Fruit fly (Drosophila melanogaster) whole organism, larva: Measurements from ENCODE around the gene CG14879.

Experiments used
- noc ChIP-seq: fragments of 200-800 bp; sonication (Bioruptor generic); optimal IDR thresholded peaks from 3 replicates; lab custom pipeline; 2019; ENCODE audit warnings: missing biosample characterization, mild to moderate bottlenecking, missing genetic modification characterization, moderate library complexity

The CG14879 gene

DNA sequence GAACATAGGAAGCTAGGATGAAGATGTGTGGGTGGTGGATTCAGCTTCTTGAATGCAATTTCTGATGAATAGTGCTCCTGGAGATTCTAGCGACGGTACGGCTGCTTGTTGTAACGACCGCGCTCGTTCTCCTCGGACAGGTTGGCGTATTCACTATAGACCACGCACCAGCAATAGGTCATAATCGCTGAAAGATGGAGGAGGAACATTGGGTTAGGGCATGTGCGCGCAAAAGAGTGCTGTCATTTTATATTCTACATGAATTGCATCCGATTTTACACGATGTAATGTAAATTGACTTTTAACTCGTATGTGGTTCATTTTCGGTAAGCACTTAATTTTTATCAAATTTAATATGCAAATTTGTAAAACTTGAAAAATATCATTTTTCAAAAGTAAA, 2.0 kb upstream of the CG14879 start:
- no peak for TF ChIP-seq noc (tag; lab: Kevin White, UChicago)

DNA sequence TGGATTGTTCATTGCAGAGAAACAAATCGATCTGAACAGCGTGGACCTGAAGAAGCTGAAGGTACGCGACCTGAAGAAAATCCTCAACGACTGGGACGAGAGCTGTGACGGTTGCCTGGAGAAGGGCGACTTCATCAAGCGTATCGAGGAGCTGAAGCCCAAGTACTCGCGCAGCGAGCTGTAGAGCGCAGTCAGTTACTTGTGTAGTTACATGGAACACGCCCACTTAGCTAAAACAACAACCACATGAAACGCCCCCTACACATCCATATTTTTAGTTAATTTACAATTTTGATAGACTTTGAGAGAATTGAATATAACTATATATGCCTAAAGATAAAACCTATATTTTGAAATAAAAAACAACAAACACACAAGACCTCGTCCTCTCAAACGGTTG, 1.4 kb upstream of the CG14879 start:
- no peak for TF ChIP-seq noc (tag; lab: Kevin White, UChicago)

DNA sequence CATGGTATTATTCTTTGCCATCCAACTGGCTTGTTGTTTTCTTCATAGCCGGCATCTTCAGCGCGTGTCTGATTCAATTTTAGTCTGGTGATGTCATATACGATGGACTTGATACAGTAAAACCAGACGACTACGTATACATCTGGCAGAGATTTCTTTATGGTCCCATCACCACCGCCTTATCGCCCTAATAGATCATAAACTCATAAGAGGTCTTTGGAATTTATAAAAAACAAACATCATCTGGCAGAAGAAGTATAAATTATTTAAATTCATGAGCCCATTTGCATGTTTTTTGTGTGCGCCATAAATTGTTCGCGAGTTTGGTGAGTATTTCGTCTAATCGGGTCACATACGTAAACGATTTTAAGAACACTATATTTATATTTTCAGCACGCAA, 737 bp downstream of the CG14879 start:
- no peak for TF ChIP-seq noc (tag; lab: Kevin White, UChicago)

dm6 chr3R:16347626-16348264, 1.3 kb downstream of the CG14879 start:
- peak; percentile 44 for TF ChIP-seq noc (tag; lab: Kevin White, UChicago)

- TF ChIP-seq noc (tag; lab: Kevin White, UChicago), result peak; percentile 86
Measured at dm6 chr3R:16341817-16342374, 7.1 kb downstream of the CG14879 start, which contains the start of the genes SF2 and pad. SF2 (minus strand) TSS chr3R:16341988. pad (plus strand) TSS chr3R:16342318.

dm6 chr3R:16340610-16341009, 8.4 kb downstream of the CG14879 start:
- no peak for TF ChIP-seq noc (tag; lab: Kevin White, UChicago)

- no peak for TF ChIP-seq noc (tag; lab: Kevin White, UChicago)
Measured at dm6 chr3R:16339475-16339874, 9.6 kb downstream of the CG14879 start, which contains the start of gene Sulf1. Sulf1 (minus strand) TSS chr3R:16339575.

DNA sequence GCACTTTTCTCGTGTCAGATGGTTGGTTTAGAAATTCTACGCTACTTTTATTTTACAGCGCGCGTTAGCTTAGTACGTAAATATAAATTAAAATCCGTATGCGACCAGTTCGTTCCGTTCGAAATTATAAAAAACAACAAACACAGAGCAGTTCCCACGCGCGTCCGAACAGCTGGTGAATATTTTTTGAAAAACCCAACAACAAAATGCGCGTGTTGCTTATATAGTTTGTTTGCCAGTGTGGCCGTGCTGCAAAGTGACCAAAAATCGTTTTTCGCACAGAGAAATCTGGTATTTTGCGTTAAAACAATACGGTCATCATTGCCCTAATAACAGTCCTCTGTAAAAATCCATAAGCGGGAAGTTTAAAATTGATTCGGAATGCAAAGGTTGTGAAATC, 10.7 kb downstream of the CG14879 start:
- TF ChIP-seq noc (tag; lab: Kevin White, UChicago), result no peak

dm6 chr3R:16337863-16338262, 11.2 kb downstream of the CG14879 start:
- TF ChIP-seq noc (tag; lab: Kevin White, UChicago), result no peak

DNA sequence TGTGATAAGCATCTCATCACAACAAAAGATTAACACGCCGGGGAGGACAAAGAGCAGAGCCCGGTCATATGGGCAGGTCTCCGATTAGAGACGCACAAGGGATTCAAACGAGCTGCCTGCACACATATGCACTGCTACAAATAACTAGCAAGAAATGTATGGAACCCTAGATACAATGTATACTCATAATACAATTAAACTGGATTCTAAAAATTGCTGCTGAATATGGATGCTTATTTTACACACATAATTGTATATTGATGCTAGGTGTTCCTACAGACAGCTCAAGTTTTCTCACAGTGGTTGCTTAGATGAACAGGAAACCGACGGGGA, 12.0 kb downstream of the CG14879 start:
- TF ChIP-seq noc (tag; lab: Kevin White, UChicago), result no peak

dm6 chr3R:16336327-16337052, 12.5 kb downstream of the CG14879 start:
- no peak for TF ChIP-seq noc (tag; lab: Kevin White, UChicago)

dm6 chr3R:16335438-16336073, 13.5 kb downstream of the CG14879 start:
- no peak for TF ChIP-seq noc (tag; lab: Kevin White, UChicago)

DNA sequence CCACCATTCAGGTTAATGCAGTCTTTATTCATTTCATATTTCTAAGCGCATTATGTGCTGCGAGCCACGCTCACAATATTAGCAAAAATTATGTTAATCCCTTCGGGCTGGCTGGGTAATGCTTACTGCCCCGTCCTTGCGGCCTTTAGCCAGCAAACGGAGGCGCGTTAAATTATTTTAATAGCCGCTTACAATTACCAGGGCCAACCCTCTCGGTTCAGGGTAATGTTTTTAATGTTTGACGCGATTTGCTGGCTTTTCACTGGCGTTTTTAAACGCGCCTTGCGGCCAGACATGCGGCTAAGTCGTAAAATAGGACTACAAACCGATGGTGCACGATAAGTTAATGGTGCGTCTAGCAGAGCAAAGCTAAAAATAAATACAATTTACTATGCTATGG, 14.2 kb downstream of the CG14879 start:
- no peak for TF ChIP-seq noc (tag; lab: Kevin White, UChicago)

- no peak for TF ChIP-seq noc (tag; lab: Kevin White, UChicago)
Measured at dm6 chr3R:16334329-16334728, 14.7 kb downstream of the CG14879 start.

DNA sequence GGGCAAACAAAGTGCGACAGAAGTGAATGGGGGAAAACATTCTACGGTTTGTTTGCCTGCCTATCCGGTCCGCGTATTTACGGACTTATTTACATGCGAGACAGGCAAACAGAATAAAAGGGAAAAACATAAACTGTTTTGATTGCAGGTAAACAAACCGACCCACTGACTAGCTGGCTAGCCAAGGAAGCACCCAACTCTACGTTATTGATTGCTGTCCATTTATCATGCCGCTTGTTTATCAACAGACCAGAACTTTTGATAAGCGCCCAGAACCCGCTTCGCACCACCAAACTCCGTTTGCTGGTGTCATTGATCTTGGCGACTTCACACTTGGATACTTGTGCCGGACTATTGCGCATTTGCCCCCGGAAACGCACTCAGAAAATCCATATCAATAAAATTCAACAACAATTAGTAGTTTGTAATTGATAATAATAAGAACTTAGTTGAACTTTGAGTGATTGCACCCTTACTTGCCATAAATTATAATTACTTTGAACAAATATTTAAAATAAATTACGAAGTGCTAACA, 17.1 kb downstream of the CG14879 start:
- TF ChIP-seq noc (tag; lab: Kevin White, UChicago), result peak; percentile 25

- no peak for TF ChIP-seq noc (tag; lab: Kevin White, UChicago)
Measured at dm6 chr3R:16329797-16330196, 19.2 kb downstream of the CG14879 start.
